Worm (Caenorhabditis elegans): ENCODE measurements around the gene C35D10.17.

DNA sequence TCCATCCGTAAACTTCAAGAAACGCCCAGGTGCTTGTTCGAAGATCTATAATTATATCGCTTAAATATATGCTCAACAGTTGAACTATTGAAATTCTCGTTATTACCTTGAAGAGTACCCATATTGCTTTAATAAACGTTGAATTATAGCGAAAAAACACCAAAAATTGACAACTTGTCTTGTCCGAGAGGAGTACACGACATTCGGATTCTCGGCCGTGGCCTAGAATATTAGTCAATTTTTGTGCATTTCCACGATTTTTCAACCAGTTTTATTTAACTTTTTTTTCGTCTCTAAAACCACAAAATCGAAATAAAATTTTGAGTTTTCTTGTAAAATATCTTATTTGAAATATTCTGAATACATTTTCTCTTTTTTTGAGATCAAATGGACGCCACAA is 45.5 kb downstream of the C35D10.17 start, which contains the start of the genes F26F4.9 and cee-1:
- TF ChIP-seq pqm-1 (tag; optimal IDR thresholded peaks at IDR 0.05) = no peak
- TF ChIP-seq daf-16 (GFP tag; optimal IDR thresholded peaks at IDR 0.05) = no peak
- TF ChIP-seq daf-16 (tag; optimal IDR thresholded peaks at IDR 0.05) = peak; percentile 33
- no peak for TF ChIP-seq unc-62 (GFP tag; optimal IDR thresholded peaks at IDR 0.05 in 1 of 2)
- no peak for TF ChIP-seq unc-62 (tag; optimal IDR thresholded peaks at IDR 0.05)
- TF ChIP-seq dpl-1 (GFP tag; optimal IDR thresholded peaks at IDR 0.05) = peak; percentile 78
- TF ChIP-seq snpc-4 (tag; optimal IDR thresholded peaks at IDR 0.05) = no peak
- no peak for TF ChIP-seq tag-97 (GFP tag; IDR thresholded peaks at IDR 0.05)
- TF ChIP-seq aha-1 (tag) = peak; percentile 86

Data from whole organism, L4 larva.